Fruit fly (Drosophila melanogaster) whole organism, embryonic: ENCODE data around the gene CG34298.

Experiments used
- ATbp ChIP-seq: fragments of 200-800 bp; sonication (Bioruptor generic); optimal IDR thresholded peaks from 2 replicates; lab custom pipeline; 2017; ENCODE audit warnings: missing biosample characterization, mild to moderate bottlenecking, missing genetic modification characterization, missing genetic modification reagents
- Adf1 ChIP-seq: fragments of 200-800 bp; sonication (Bioruptor generic); IDR thresholded peaks from 2 replicates; pipeline ENCODE4 v1.3.6; 2022; ENCODE audit warnings: missing biosample characterization, missing genetic modification characterization
- Asciz ChIP-seq: fragments of 200-800 bp; sonication (Bioruptor generic); optimal IDR thresholded peaks from 2 replicates; lab custom pipeline; 2017; ENCODE audit warnings: missing biosample characterization, mild to moderate bottlenecking, missing genetic modification characterization, missing genetic modification reagents
- Atf3 ChIP-seq: fragments of 200-800 bp; sonication (Bioruptor generic); optimal IDR thresholded peaks from 3 replicates; lab custom pipeline; 2016; ENCODE audit warnings: missing biosample characterization, missing genetic modification characterization
- Awh ChIP-seq: fragments of 200-800 bp; sonication (Bioruptor generic); IDR thresholded peaks from 2 replicates; pipeline ENCODE4, ENCODE4 v1.3.6; 2022; ENCODE audit warnings: missing biosample characterization, missing genetic modification characterization
- Bdp1 ChIP-seq: fragments of 200-800 bp; sonication (Bioruptor generic); optimal IDR thresholded peaks from 3 replicates; lab custom pipeline; 2016; ENCODE audit warnings: missing biosample characterization, missing genetic modification characterization
- CG10366 ChIP-seq: fragments of 200-800 bp; sonication (Bioruptor generic); IDR thresholded peaks from 2 replicates; pipeline ENCODE4 v1.3.6; 2022; ENCODE audit warnings: missing biosample characterization, missing genetic modification characterization
- CG10959 ChIP-seq: fragments of 200-800 bp; sonication (Bioruptor generic); IDR thresholded peaks from 2 replicates; pipeline ENCODE4 v1.3.6; 2022; ENCODE audit warnings: missing biosample characterization, missing genetic modification characterization
- CG11695 ChIP-seq: fragments of 200-800 bp; sonication (Bioruptor generic); IDR thresholded peaks from 3 replicates; pipeline ENCODE4 v1.3.6; 2022; ENCODE audit warnings: missing biosample characterization, missing genetic modification characterization
- CG11723 ChIP-seq: fragments of 200-800 bp; sonication (Bioruptor generic); optimal IDR thresholded peaks from 2 replicates; lab custom pipeline; 2017; ENCODE audit warnings: missing biosample characterization, mild to moderate bottlenecking, missing genetic modification characterization
- CG12236 ChIP-seq: fragments of 200-800 bp; sonication (Bioruptor generic); optimal IDR thresholded peaks from 2 replicates; lab custom pipeline; 2016; ENCODE audit warnings: missing biosample characterization, missing genetic modification characterization
- CG14014 ChIP-seq: fragments of 200-800 bp; sonication (Bioruptor generic); IDR thresholded peaks from 2 replicates; pipeline ENCODE4 v1.3.6; 2022; ENCODE audit warnings: missing biosample characterization, missing genetic modification characterization
- CG18011 ChIP-seq: fragments of 200-800 bp; sonication (Bioruptor generic); optimal IDR thresholded peaks from 2 replicates; lab custom pipeline; 2017; ENCODE audit warnings: missing biosample characterization, missing genetic modification characterization, mild to moderate bottlenecking, moderate library complexity, missing genotype
- CG18262 ChIP-seq: fragments of 200-800 bp; optimal IDR thresholded peaks from 3 replicates; lab custom pipeline; 2019; ENCODE audit warnings: missing biosample characterization, mild to moderate bottlenecking, missing genetic modification characterization, moderate library complexity
- CG32772 ChIP-seq: fragments of 200-800 bp; sonication (Bioruptor generic); IDR thresholded peaks from 2 replicates; pipeline ENCODE4 v1.3.6; 2022; ENCODE audit warnings: missing biosample characterization, missing genetic modification characterization
- CG3847 ChIP-seq: fragments of 200-800 bp; sonication (Bioruptor generic); IDR thresholded peaks from 2 replicates; pipeline ENCODE4 v1.3.6; 2022; ENCODE audit warnings: missing biosample characterization, missing genetic modification characterization
- CG4328 ChIP-seq: fragments of 200-800 bp; sonication (Bioruptor generic); optimal IDR thresholded peaks from 3 replicates; lab custom pipeline; 2017; ENCODE audit warnings: missing biosample characterization, missing genetic modification reagents, missing genetic modification characterization
- CG4404 ChIP-seq: fragments of 200-800 bp; sonication (Bioruptor generic); IDR thresholded peaks from 2 replicates; pipeline ENCODE4 v1.3.6; 2022; ENCODE audit warnings: missing biosample characterization, missing genetic modification characterization
- CG4707 ChIP-seq: fragments of 200-800 bp; sonication (Bioruptor generic); optimal IDR thresholded peaks from 2 replicates; lab custom pipeline; 2018; ENCODE audit warnings: missing biosample characterization, mild to moderate bottlenecking, missing genetic modification characterization, moderate library complexity
- CG8388 ChIP-seq: fragments of 200-800 bp; sonication (Bioruptor generic); optimal IDR thresholded peaks from 2 replicates; lab custom pipeline; 2019; ENCODE audit warnings: missing biosample characterization, mild to moderate bottlenecking, missing genetic modification characterization, moderate library complexity
- CTCF ChIP-seq: fragments of 200-800 bp; sonication (Bioruptor generic); optimal IDR thresholded peaks from 2 replicates; lab custom pipeline; 2017; ENCODE audit warnings: missing biosample characterization, mild to moderate bottlenecking, missing genetic modification characterization, moderate library complexity
- Dad ChIP-seq: fragments of 200-800 bp; sonication (Bioruptor generic); optimal IDR thresholded peaks from 3 replicates; lab custom pipeline; 2016; ENCODE audit warnings: missing biosample characterization, missing genetic modification characterization
- Dfd ChIP-seq, 2 experiments: fragments of >200 bp; optimal IDR thresholded peaks; 2 replicates each; lab custom pipeline; 2017; ENCODE audit warnings: missing biosample characterization in 2 of 2, missing genetic modification characterization in 2 of 2
- Dp ChIP-seq: fragments of 200-800 bp; sonication (Bioruptor generic); optimal IDR thresholded peaks from 2 replicates; lab custom pipeline; 2018; ENCODE audit warnings: missing biosample characterization, mild to moderate bottlenecking, missing genetic modification characterization, moderate library complexity
- Elba2 ChIP-seq: fragments of 200-800 bp; sonication (Bioruptor generic); optimal IDR thresholded peaks from 3 replicates; lab custom pipeline; 2016; ENCODE audit warnings: missing biosample characterization, missing genetic modification characterization
- Jarid2 ChIP-seq: fragments of 200-800 bp; sonication (Bioruptor generic); optimal IDR thresholded peaks from 3 replicates; lab custom pipeline; 2017; ENCODE audit warnings: mild to moderate bottlenecking, missing biosample characterization, missing genetic modification reagents, missing genetic modification characterization
- Myb ChIP-seq: fragments of 200-800 bp; sonication (Bioruptor generic); optimal IDR thresholded peaks from 2 replicates; lab custom pipeline; 2016; ENCODE audit warnings: missing biosample characterization, missing genetic modification characterization
- NC2α ChIP-seq: fragments of 200-800 bp; sonication (Bioruptor generic); optimal IDR thresholded peaks from 2 replicates; lab custom pipeline; 2016; ENCODE audit warnings: missing biosample characterization, missing genetic modification characterization
- NC2β ChIP-seq: fragments of 200-800 bp; sonication (Bioruptor generic); optimal IDR thresholded peaks from 2 replicates; lab custom pipeline; 2016; ENCODE audit warnings: missing biosample characterization, missing genetic modification characterization
- Ptx1 ChIP-seq: fragments of 200-800 bp; sonication (Bioruptor generic); IDR thresholded peaks from 2 replicates; pipeline ENCODE4 v1.3.6; 2022; ENCODE audit warnings: missing biosample characterization, missing genetic modification characterization
- aop ChIP-seq: fragments of 200-800 bp; sonication (Bioruptor generic); IDR thresholded peaks from 2 replicates; pipeline ENCODE4 v1.3.6; 2022; ENCODE audit warnings: missing biosample characterization, missing genetic modification characterization
- ara ChIP-seq: fragments of 200-800 bp; sonication (Bioruptor generic); IDR thresholded peaks from 2 replicates; pipeline ENCODE4 v1.3.6; 2022; ENCODE audit warnings: missing biosample characterization, missing genetic modification characterization
- cas ChIP-seq: fragments of 200-800 bp; sonication (Bioruptor generic); IDR thresholded peaks from 2 replicates; pipeline ENCODE4 v1.3.6; 2022; ENCODE audit warnings: missing biosample characterization, missing genetic modification characterization
- cato ChIP-seq: fragments of 200-800 bp; sonication (Bioruptor generic); optimal IDR thresholded peaks from 2 replicates; lab custom pipeline; 2016; ENCODE audit warnings: missing biosample characterization, missing genetic modification characterization, borderline replicate concordance
- chm ChIP-seq: fragments of 200-800 bp; sonication (Bioruptor generic); IDR thresholded peaks from 2 replicates; pipeline ENCODE4 v1.3.6; 2022; ENCODE audit warnings: missing biosample characterization, missing genetic modification characterization
- danr ChIP-seq: fragments of 200-800 bp; sonication (Bioruptor generic); IDR thresholded peaks from 2 replicates; pipeline ENCODE4 v1.3.6; 2022; ENCODE audit warnings: missing biosample characterization, missing genetic modification characterization
- dmrt11E ChIP-seq: fragments of 200-800 bp; sonication (Bioruptor generic); optimal IDR thresholded peaks from 3 replicates; lab custom pipeline; 2018; ENCODE audit warnings: missing biosample characterization, mild to moderate bottlenecking, missing genetic modification characterization, moderate library complexity
- dysf ChIP-seq: fragments of 200-800 bp; sonication (Bioruptor generic); IDR thresholded peaks from 3 replicates; pipeline ENCODE4 v1.3.6; 2022; ENCODE audit warnings: missing biosample characterization, missing genetic modification characterization
- eve ChIP-seq, 2 experiments: fragments of >200 bp; optimal IDR thresholded peaks; 2 replicates each; lab custom pipeline; 2017; ENCODE audit warnings: missing biosample characterization in 2 of 2, missing genetic modification characterization in 2 of 2
- gt ChIP-seq: fragments of 200-800 bp; sonication (Bioruptor generic); IDR thresholded peaks from 2 replicates; pipeline ENCODE4 v1.3.6; 2022; ENCODE audit warnings: missing biosample characterization, missing genetic modification characterization
- hbn ChIP-seq: fragments of 200-800 bp; sonication (Bioruptor generic); IDR thresholded peaks from 2 replicates; pipeline ENCODE4 v1.3.6; 2022; ENCODE audit warnings: missing biosample characterization, missing genetic modification characterization; ENCODE audit not compliant: partially characterized antibody
- inv ChIP-seq: fragments of 200-800 bp; sonication (Bioruptor generic); IDR thresholded peaks from 2 replicates; pipeline ENCODE4 v1.3.6; 2022; ENCODE audit warnings: missing biosample characterization, missing genetic modification characterization; ENCODE audit not compliant: partially characterized antibody
- lola ChIP-seq, 3 experiments: fragments of >200 bp in 2 of 3; fragments of 200-800 bp in 1 of 3; sonication (Bioruptor generic) in 1 of 3; optimal IDR thresholded peaks; 2 replicates each; lab custom pipeline; 2017 to 2019; ENCODE audit warnings: missing biosample characterization in 3 of 3, missing genetic modification characterization in 3 of 3, mild to moderate bottlenecking in 1 of 3, moderate library complexity in 1 of 3
- peb ChIP-seq: fragments of 200-800 bp; sonication (Bioruptor generic); IDR thresholded peaks from 2 replicates; pipeline ENCODE4 v1.3.6; 2022; ENCODE audit warnings: missing biosample characterization, missing genetic modification characterization
- seq ChIP-seq: fragments of 200-800 bp; sonication (Bioruptor generic); IDR thresholded peaks from 2 replicates; pipeline ENCODE4 v1.3.6; 2022; ENCODE audit warnings: missing biosample characterization, missing genetic modification characterization
- so ChIP-seq: fragments of 200-800 bp; sonication (Bioruptor generic); IDR thresholded peaks from 3 replicates; pipeline ENCODE4 v1.3.6; 2022; ENCODE audit warnings: missing biosample characterization, missing genetic modification characterization
- sug ChIP-seq: fragments of 200-800 bp; optimal IDR thresholded peaks from 2 replicates; lab custom pipeline; 2019; ENCODE audit warnings: missing biosample characterization, mild to moderate bottlenecking, missing genetic modification characterization, moderate library complexity
- tgo ChIP-seq: fragments of 200-800 bp; sonication (Bioruptor generic); IDR thresholded peaks from 3 replicates; pipeline ENCODE4 v1.3.6; 2022; ENCODE audit warnings: missing biosample characterization, missing genetic modification characterization
- trem ChIP-seq: fragments of 200-800 bp; optimal IDR thresholded peaks from 3 replicates; lab custom pipeline; 2019; ENCODE audit warnings: missing biosample characterization, mild to moderate bottlenecking, missing genetic modification characterization, moderate library complexity
- unpg ChIP-seq: fragments of 200-800 bp; sonication (Bioruptor generic); optimal IDR thresholded peaks from 3 replicates; lab custom pipeline; 2018; ENCODE audit warnings: missing biosample characterization, mild to moderate bottlenecking, missing genetic modification characterization, moderate library complexity
- vfl ChIP-seq: fragments of 200-800 bp; sonication (Bioruptor generic); optimal IDR thresholded peaks from 2 replicates; lab custom pipeline; 2016; ENCODE audit warnings: missing biosample characterization, missing genetic modification characterization
- zen2 ChIP-seq: fragments of 200-800 bp; sonication (Bioruptor generic); IDR thresholded peaks from 3 replicates; pipeline ENCODE4 v1.3.6; 2022; ENCODE audit warnings: missing biosample characterization, missing genetic modification characterization; ENCODE audit not compliant: partially characterized antibody
- zfh1 ChIP-seq: fragments of 200-800 bp; sonication (Bioruptor generic); IDR thresholded peaks from 3 replicates; pipeline ENCODE4 v1.3.6; 2022; ENCODE audit warnings: missing biosample characterization, missing genetic modification characterization

Gene CG34298

dm6 chr3R:30004648-30005047, 5.1 kb downstream of the CG34298 start, which contains the start of the genes Nlp and Nph (continued):
- TF ChIP-seq inv (GFP tag; lab: Robert Waterston, UW): peak; percentile 70
- no peak for TF ChIP-seq CG11723
- TF ChIP-seq cas: no peak
- TF ChIP-seq ATbp (GFP tag; lab: Kevin White, UChicago): no peak
- no peak for TF ChIP-seq CG10366 (GFP tag; lab: Robert Waterston, UW)
- no peak; the same call in 2 of the 3 replicates for TF ChIP-seq tgo (GFP tag; lab: Robert Waterston, UW)
- no peak for TF ChIP-seq CG4328 (GFP tag; lab: Kevin White, UChicago)
- no peak for TF ChIP-seq CG14014 (GFP tag; lab: Robert Waterston, UW)
- peak; percentile 26 for TF ChIP-seq Myb
- TF ChIP-seq CG4707 (GFP tag; lab: Kevin White, UChicago): no peak
- TF ChIP-seq aop (GFP tag; lab: Robert Waterston, UW): no peak
- no peak for TF ChIP-seq dmrt11E
- TF ChIP-seq CG4404 (GFP tag; lab: Robert Waterston, UW): no peak
- no peak for TF ChIP-seq danr (GFP tag; lab: Robert Waterston, UW)
- TF ChIP-seq Elba2 (GFP tag; lab: Kevin White, UChicago): no peak
- TF ChIP-seq zen2 (GFP tag; lab: Robert Waterston, UW): peak; percentile 85; the same call in 2 of the 3 replicates
- TF ChIP-seq Dad (GFP tag; lab: Kevin White, UChicago): no peak
- TF ChIP-seq zfh1 (GFP tag; lab: Robert Waterston, UW): 0 out of 3 replicates have a peak, but pooled peaks have one; percentile 3
- TF ChIP-seq CG8388: no peak
- no peak for TF ChIP-seq Asciz (GFP tag; lab: Kevin White, UChicago)
- no peak for TF ChIP-seq lola (GFP tag; optimal IDR thresholded peaks at IDR 0.05; lab: Kevin White, UChicago)
- TF ChIP-seq sug (tag; lab: Kevin White, UChicago): peak; percentile 48
- TF ChIP-seq NC2α (GFP tag; lab: Kevin White, UChicago): no peak
- TF ChIP-seq CG32772 (GFP tag; lab: Robert Waterston, UW): no peak
- TF ChIP-seq Awh (GFP tag; lab: Robert Waterston, UW): no peak
- TF ChIP-seq vfl (GFP tag; lab: Kevin White, UChicago): no peak
- TF ChIP-seq hbn (GFP tag; lab: Robert Waterston, UW): peak; percentile 88
- TF ChIP-seq CG10959 (GFP tag; lab: Robert Waterston, UW): no peak
- TF ChIP-seq Atf3 (GFP tag; lab: Kevin White, UChicago): no peak
- 0 out of 2 replicates have a peak, but pooled peaks have one; percentile 7 for TF ChIP-seq Adf1 (GFP tag; lab: Robert Waterston, UW)
- no peak for TF ChIP-seq peb
- peak; percentile 22; the same call in 1 of the 3 replicates for TF ChIP-seq dysf (GFP tag; lab: Robert Waterston, UW)
- TF ChIP-seq cato (GFP tag; lab: Kevin White, UChicago): no peak
- TF ChIP-seq NC2β (GFP tag; lab: Kevin White, UChicago): no peak
- TF ChIP-seq chm (GFP tag; lab: Robert Waterston, UW): no peak
- no peak for TF ChIP-seq Ptx1 (GFP tag; lab: Robert Waterston, UW)
- peak; percentile 37 for TF ChIP-seq CTCF (GFP tag; lab: Kevin White, UChicago)
- TF ChIP-seq Bdp1 (GFP tag; lab: Kevin White, UChicago): no peak
- no peak for TF ChIP-seq gt (GFP tag; lab: Robert Waterston, UW)
- peak; percentile 30 for TF ChIP-seq CG18011 (GFP tag; lab: Kevin White, UChicago)
- TF ChIP-seq CG11695 (GFP tag; lab: Robert Waterston, UW): no peak
- TF ChIP-seq CG18262 (tag; lab: Kevin White, UChicago): peak; percentile 32
- no peak for TF ChIP-seq Dfd (GFP tag; optimal IDR thresholded peaks at IDR 0.05; lab: Kevin White, UChicago)
- TF ChIP-seq unpg (GFP tag; lab: Kevin White, UChicago): peak; percentile 16
- peak; percentile 34 for TF ChIP-seq Dp (GFP tag; lab: Kevin White, UChicago)
- TF ChIP-seq so (GFP tag; lab: Robert Waterston, UW): no peak
- peak; percentile 90 for TF ChIP-seq trem (tag; lab: Kevin White, UChicago)
- no peak for TF ChIP-seq seq
- TF ChIP-seq eve (GFP tag; optimal IDR thresholded peaks at IDR 0.05; lab: Kevin White, UChicago): no peak
- TF ChIP-seq CG3847: 0 out of 2 replicates have a peak, but pooled peaks have one; percentile 53
- TF ChIP-seq Jarid2 (GFP tag; lab: Kevin White, UChicago): no peak
- TF ChIP-seq CG12236 (GFP tag; lab: Kevin White, UChicago): no peak
- no peak for TF ChIP-seq ara (GFP tag; lab: Robert Waterston, UW)
